Worm (Caenorhabditis elegans): Measurements from ENCODE around the gene K06G5.1.

DNA sequence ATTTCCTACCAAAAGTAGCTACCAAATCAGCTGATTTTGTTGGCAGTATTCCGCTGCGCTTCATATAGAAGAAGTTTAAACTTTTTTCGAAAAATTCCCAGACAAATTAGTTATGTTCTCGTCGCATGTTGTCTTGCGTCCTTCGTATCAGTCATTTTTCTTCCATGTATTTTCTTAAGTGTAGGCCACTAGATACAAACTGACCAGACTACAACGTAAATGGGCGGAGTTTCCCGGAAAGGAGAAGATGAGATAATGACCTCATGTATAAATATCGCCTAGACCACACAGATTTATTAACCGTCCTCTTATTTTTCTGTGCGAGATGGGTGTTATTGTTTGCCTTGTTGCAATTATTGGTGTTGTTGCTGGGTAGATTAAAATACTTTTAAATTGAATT is 10.5 kb downstream of the K06G5.1 start, which contains the start of gene cyp-13B2:
- TF ChIP-seq him-1 (tag; optimal IDR thresholded peaks at IDR 0.05) (no peak), W03F9.2 (tag; optimal IDR thresholded peaks at IDR 0.05) (no peak), dao-5 (tag; optimal IDR thresholded peaks at IDR 0.05) (no peak)
